Fruit fly (Drosophila melanogaster): ENCODE measurements around the gene trp.

dm6 chr3R:29907601-29908175 lies 12.4 kb downstream of the trp start, which contains the start of gene CG31036:
- TF ChIP-seq CG16815 (GFP tag; optimal IDR thresholded peaks at IDR 0.05) (no peak), HLH3B (GFP tag; IDR thresholded peaks at IDR 0.05) (no peak), CG13424 (tag; optimal IDR thresholded peaks at IDR 0.05) (no peak), schlank (tag; optimal IDR thresholded peaks at IDR 0.05) (no peak), CG1647 (GFP tag; optimal IDR thresholded peaks at IDR 0.05) (no peak), fd64A (GFP tag; optimal IDR thresholded peaks at IDR 0.05) (no peak), bowl (GFP tag; IDR thresholded peaks at IDR 0.05) (no peak), CG13287 (GFP tag; IDR thresholded peaks at IDR 0.05; ENCODE audit: partially characterized antibody) (peak; percentile 35; the same call in 1 of the 2 replicates), esg (GFP tag; conservative IDR thresholded peaks at IDR 0.05) (no peak), p53 (GFP tag; optimal IDR thresholded peaks at IDR 0.05) (no peak), gro (GFP tag; optimal IDR thresholded peaks at IDR 0.05) (no peak)
